Worm (Caenorhabditis elegans): ENCODE measurements around the gene K08F8.15.

- no peak for TF ChIP-seq attf-4 (tag; optimal IDR thresholded peaks at IDR 0.05)
- no peak for TF ChIP-seq ztf-11 (tag; optimal IDR thresholded peaks at IDR 0.05)
Measured at ce11 chrII:8749084-8749483, 17.5 kb upstream of the K08F8.15 start.

Data from whole organism, L4 larva.